Fruit fly (Drosophila melanogaster) whole organism, embryonic: ENCODE data around the gene Orc2.
A peak's percentile ranks its signal among the peaks of the same experiment; 100 is the strongest.

ENCODE experiments used
- CG1024 ChIP-seq: fragments of 200-800 bp; sonication (Bioruptor generic); IDR thresholded peaks from 2 replicates; pipeline ENCODE4 v1.3.6; 2022; ENCODE audit warnings: missing biosample characterization, missing genetic modification characterization
- CG10274 ChIP-seq: fragments of 200-800 bp; sonication (Bioruptor generic); optimal IDR thresholded peaks from 3 replicates; lab custom pipeline; 2017; ENCODE audit warnings: missing biosample characterization, mild to moderate bottlenecking, missing genetic modification characterization
- CG11456 ChIP-seq: fragments of 200-800 bp; sonication (Bioruptor generic); IDR thresholded peaks from 3 replicates; pipeline ENCODE4 v1.3.6; 2022; ENCODE audit warnings: missing biosample characterization, missing genetic modification characterization
- CG11696 ChIP-seq: fragments of 200-800 bp; sonication (Bioruptor generic); IDR thresholded peaks from 2 replicates; pipeline ENCODE4 v1.3.6; 2022; ENCODE audit warnings: missing biosample characterization, missing genetic modification characterization
- CG12299 ChIP-seq: fragments of 200-800 bp; sonication (Bioruptor generic); optimal IDR thresholded peaks from 2 replicates; lab custom pipeline; 2018; ENCODE audit warnings: missing biosample characterization, mild to moderate bottlenecking, missing genetic modification characterization
- CG13894 ChIP-seq: fragments of 200-800 bp; sonication (Bioruptor generic); optimal IDR thresholded peaks from 3 replicates; lab custom pipeline; 2018; ENCODE audit warnings: missing biosample characterization, mild to moderate bottlenecking, missing genetic modification characterization, moderate library complexity
- CG14441 ChIP-seq: fragments of 200-800 bp; sonication (Bioruptor generic); IDR thresholded peaks from 2 replicates; pipeline ENCODE4 v1.3.6; 2022; ENCODE audit warnings: missing biosample characterization, missing genetic modification characterization
- CG14667 ChIP-seq: fragments of 200-800 bp; sonication (Bioruptor generic); IDR thresholded peaks from 2 replicates; pipeline ENCODE4 v1.3.6; 2022; ENCODE audit warnings: missing biosample characterization, missing genetic modification characterization
- CG15011 ChIP-seq: fragments of 200-800 bp; sonication (Bioruptor generic); optimal IDR thresholded peaks from 3 replicates; lab custom pipeline; 2018; ENCODE audit warnings: missing biosample characterization, mild to moderate bottlenecking, missing genetic modification characterization
- CG15479 ChIP-seq: fragments of 200-800 bp; sonication (Bioruptor generic); optimal IDR thresholded peaks from 3 replicates; lab custom pipeline; 2019; ENCODE audit warnings: missing biosample characterization, mild to moderate bottlenecking, missing genetic modification characterization, moderate library complexity
- CG17186 ChIP-seq: fragments of 200-800 bp; sonication (Bioruptor generic); optimal IDR thresholded peaks from 3 replicates; lab custom pipeline; 2017; ENCODE audit warnings: missing biosample characterization, missing genetic modification reagents, missing genetic modification characterization
- CG17612 ChIP-seq: fragments of 200-800 bp; sonication (Bioruptor generic); IDR thresholded peaks from 2 replicates; pipeline ENCODE4 v1.3.6; 2022; ENCODE audit warnings: missing biosample characterization, missing genetic modification characterization
- CG17829 ChIP-seq: fragments of 200-800 bp; optimal IDR thresholded peaks from 2 replicates; lab custom pipeline; 2019; ENCODE audit warnings: missing biosample characterization, mild to moderate bottlenecking, missing genetic modification characterization, moderate library complexity
- CG2129 ChIP-seq: fragments of 200-800 bp; sonication (Bioruptor generic); IDR thresholded peaks from 2 replicates; pipeline ENCODE4 v1.3.6; 2022; ENCODE audit warnings: missing biosample characterization, missing genetic modification characterization; ENCODE audit not compliant: partially characterized antibody
- CG30431 ChIP-seq: fragments of 200-800 bp; sonication (Bioruptor generic); optimal IDR thresholded peaks from 2 replicates; lab custom pipeline; 2017; ENCODE audit warnings: missing biosample characterization, missing genetic modification characterization
- CG42726 ChIP-seq: fragments of 200-800 bp; sonication (Bioruptor generic); IDR thresholded peaks from 2 replicates; pipeline ENCODE4 v1.3.6; 2022; ENCODE audit warnings: missing biosample characterization, missing genetic modification characterization; ENCODE audit not compliant: partially characterized antibody
- CG4328 ChIP-seq: fragments of 200-800 bp; sonication (Bioruptor generic); optimal IDR thresholded peaks from 3 replicates; lab custom pipeline; 2017; ENCODE audit warnings: missing biosample characterization, missing genetic modification reagents, missing genetic modification characterization
- CG4404 ChIP-seq: fragments of 200-800 bp; sonication (Bioruptor generic); IDR thresholded peaks from 2 replicates; pipeline ENCODE4 v1.3.6; 2022; ENCODE audit warnings: missing biosample characterization, missing genetic modification characterization
- CG9437 ChIP-seq: fragments of 200-800 bp; sonication (Bioruptor generic); optimal IDR thresholded peaks from 2 replicates; lab custom pipeline; 2018; ENCODE audit warnings: missing biosample characterization, mild to moderate bottlenecking, missing genetic modification characterization
- CHES-1-like ChIP-seq: fragments of 200-800 bp; sonication (Bioruptor generic); optimal IDR thresholded peaks from 2 replicates; lab custom pipeline; 2016; ENCODE audit warnings: missing biosample characterization, missing genetic modification characterization
- Camta ChIP-seq: fragments of 200-800 bp; sonication (Bioruptor generic); optimal IDR thresholded peaks from 2 replicates; lab custom pipeline; 2016; ENCODE audit warnings: missing biosample characterization, missing genetic modification characterization
- CrebB ChIP-seq: fragments of 200-800 bp; sonication (Bioruptor generic); optimal IDR thresholded peaks from 3 replicates; lab custom pipeline; 2018; ENCODE audit warnings: missing biosample characterization, mild to moderate bottlenecking, missing genetic modification characterization
- Dip3 ChIP-seq: fragments of 200-800 bp; sonication (Bioruptor generic); optimal IDR thresholded peaks from 3 replicates; lab custom pipeline; 2016; ENCODE audit warnings: missing biosample characterization, missing genetic modification characterization
- Dll ChIP-seq: fragments of 200-800 bp; sonication (Bioruptor generic); IDR thresholded peaks from 4 replicates; pipeline ENCODE4 v1.3.6; 2022; ENCODE audit warnings: missing biosample characterization, missing genetic modification characterization; ENCODE audit not compliant: partially characterized antibody
- Doc2 ChIP-seq: fragments of 200-800 bp; sonication (Bioruptor generic); IDR thresholded peaks from 2 replicates; pipeline ENCODE4 v1.3.6; 2022; ENCODE audit warnings: missing biosample characterization, missing genetic modification characterization
- Drgx ChIP-seq: fragments of 200-800 bp; sonication (Bioruptor generic); IDR thresholded peaks from 2 replicates; pipeline ENCODE4 v1.3.6; 2022; ENCODE audit warnings: missing biosample characterization, missing genetic modification characterization
- Ets65A ChIP-seq: fragments of 200-800 bp; sonication (Bioruptor generic); peaks from one replicate; lab custom pipeline; 2016; ENCODE audit warnings: missing biosample characterization, missing genetic modification characterization
- Fer3 ChIP-seq: fragments of 200-800 bp; sonication (Bioruptor generic); optimal IDR thresholded peaks from 2 replicates; lab custom pipeline; 2018; ENCODE audit warnings: missing biosample characterization, mild to moderate bottlenecking, missing genetic modification characterization, moderate library complexity
- Gsc ChIP-seq: fragments of 200-800 bp; sonication (Bioruptor generic); IDR thresholded peaks from 2 replicates; pipeline ENCODE4 v1.3.6; 2022; ENCODE audit warnings: missing biosample characterization, missing genetic modification characterization
- Neu2 ChIP-seq: fragments of 200-800 bp; sonication (Bioruptor generic); optimal IDR thresholded peaks from 3 replicates; lab custom pipeline; 2016; ENCODE audit warnings: missing biosample characterization, missing genetic modification characterization, borderline replicate concordance
- Nf-YC ChIP-seq: fragments of 200-800 bp; optimal IDR thresholded peaks from 3 replicates; lab custom pipeline; 2019; ENCODE audit warnings: missing biosample characterization, mild to moderate bottlenecking, missing genetic modification characterization, moderate library complexity
- Oaz ChIP-seq: fragments of 200-800 bp; sonication (Bioruptor generic); IDR thresholded peaks from 2 replicates; pipeline ENCODE4 v1.3.6; 2022; ENCODE audit warnings: missing biosample characterization, missing genetic modification characterization
- Poxn ChIP-seq: fragments of 200-800 bp; sonication (Bioruptor generic); IDR thresholded peaks from 2 replicates; pipeline ENCODE4 v1.3.6; 2022; ENCODE audit warnings: missing biosample characterization, missing genetic modification characterization
- dysf ChIP-seq: fragments of 200-800 bp; sonication (Bioruptor generic); IDR thresholded peaks from 3 replicates; pipeline ENCODE4 v1.3.6; 2022; ENCODE audit warnings: missing biosample characterization, missing genetic modification characterization
- fd64A ChIP-seq: fragments of 200-800 bp; sonication (Bioruptor generic); optimal IDR thresholded peaks from 3 replicates; lab custom pipeline; 2018; ENCODE audit warnings: missing biosample characterization, mild to moderate bottlenecking, missing genetic modification characterization
- gro ChIP-seq: fragments of 200-800 bp; sonication (Bioruptor generic); optimal IDR thresholded peaks from 2 replicates; lab custom pipeline; 2016; ENCODE audit warnings: missing biosample characterization, missing genetic modification characterization
- gsb ChIP-seq: fragments of 200-800 bp; sonication (Bioruptor generic); IDR thresholded peaks from 2 replicates; pipeline ENCODE4 v1.3.6; 2022; ENCODE audit warnings: missing biosample characterization, missing genetic modification characterization
- gsb-n ChIP-seq: fragments of 200-800 bp; sonication (Bioruptor generic); optimal IDR thresholded peaks from 3 replicates; lab custom pipeline; 2018; ENCODE audit warnings: missing biosample characterization, mild to moderate bottlenecking, missing genetic modification characterization
- jing ChIP-seq: fragments of 200-800 bp; sonication (Bioruptor generic); optimal IDR thresholded peaks from 2 replicates; lab custom pipeline; 2018; ENCODE audit warnings: missing biosample characterization, mild to moderate bottlenecking, missing genetic modification characterization
- kah ChIP-seq: fragments of 200-800 bp; sonication (Bioruptor generic); optimal IDR thresholded peaks from 2 replicates; lab custom pipeline; 2018; ENCODE audit warnings: missing biosample characterization, mild to moderate bottlenecking, missing genetic modification characterization
- lbe ChIP-seq: fragments of 200-800 bp; sonication (Bioruptor generic); optimal IDR thresholded peaks from 2 replicates; lab custom pipeline; 2016; ENCODE audit warnings: missing biosample characterization, mild to moderate bottlenecking, missing genetic modification characterization
- p53 ChIP-seq: fragments of 200-800 bp; sonication (Bioruptor generic); optimal IDR thresholded peaks from 2 replicates; lab custom pipeline; 2016; ENCODE audit warnings: missing biosample characterization, missing genetic modification characterization
- pan ChIP-seq, 4 experiments: fragments of >200 bp in 3 of 4; fragments of 200-800 bp in 1 of 4; sonication (Bioruptor generic) in 1 of 4; optimal IDR thresholded peaks in 3 of 4; IDR thresholded peaks in 1 of 4; 2 replicates each; pipeline versions ENCODE4 v1.3.6 to Lab custom; 2017 to 2022; ENCODE audit warnings: missing biosample characterization in 2 of 4, missing genetic modification characterization in 2 of 4, mixed read lengths in 1 of 4
- pfk ChIP-seq: fragments of 200-800 bp; sonication (Bioruptor generic); optimal IDR thresholded peaks from 2 replicates; lab custom pipeline; 2018; ENCODE audit warnings: missing biosample characterization, mild to moderate bottlenecking, missing genetic modification characterization, moderate library complexity
- pita ChIP-seq: fragments of 200-800 bp; sonication (Bioruptor generic); optimal IDR thresholded peaks from 2 replicates; lab custom pipeline; 2017; ENCODE audit warnings: missing biosample characterization, mild to moderate bottlenecking, missing genetic modification characterization
- psq ChIP-seq: fragments of 200-800 bp; sonication (Bioruptor generic); optimal IDR thresholded peaks from 2 replicates; lab custom pipeline; 2017; ENCODE audit warnings: missing biosample characterization, missing genetic modification characterization
- seq ChIP-seq: fragments of 200-800 bp; sonication (Bioruptor generic); IDR thresholded peaks from 2 replicates; pipeline ENCODE4 v1.3.6; 2022; ENCODE audit warnings: missing biosample characterization, missing genetic modification characterization
- tna ChIP-seq: fragments of 200-800 bp; sonication (Bioruptor generic); IDR thresholded peaks from 2 replicates; pipeline ENCODE4 v1.3.6; 2022; ENCODE audit warnings: missing biosample characterization, missing genetic modification characterization; ENCODE audit not compliant: partially characterized antibody
- z ChIP-seq: fragments of 200-800 bp; sonication (Bioruptor generic); IDR thresholded peaks from 3 replicates; pipeline ENCODE4 v1.3.6; 2022; ENCODE audit warnings: missing biosample characterization, missing genetic modification characterization
- zf30C ChIP-seq: fragments of 200-800 bp; sonication (Bioruptor generic); optimal IDR thresholded peaks from 3 replicates; lab custom pipeline; 2018; ENCODE audit warnings: missing biosample characterization, mild to moderate bottlenecking, missing genetic modification characterization
- zfh1 ChIP-seq: fragments of 200-800 bp; sonication (Bioruptor generic); IDR thresholded peaks from 3 replicates; pipeline ENCODE4 v1.3.6; 2022; ENCODE audit warnings: missing biosample characterization, missing genetic modification characterization

Gene Orc2

dm6 chr3R:14008854-14009253 is 44.2 kb downstream of the Orc2 start (continued):
- TF ChIP-seq lbe (GFP tag; lab: Kevin White, UChicago) = no peak
- no peak for TF ChIP-seq Oaz (GFP tag; lab: Robert Waterston, UW)
- TF ChIP-seq Dll = no peak
- no peak for TF ChIP-seq CG11696 (GFP tag; lab: Robert Waterston, UW)
- TF ChIP-seq Fer3 = no peak
- TF ChIP-seq CG4404 (GFP tag; lab: Robert Waterston, UW) = 0 out of 2 replicates have a peak, but pooled peaks have one; percentile 14
- no peak for TF ChIP-seq CHES-1-like
- TF ChIP-seq Drgx (GFP tag; lab: Robert Waterston, UW) = peak; percentile 94
- peak; percentile 51 for TF ChIP-seq CG17829
- TF ChIP-seq CG13894 (tag; lab: Kevin White, UChicago) = no peak
- no peak; the same call in 1 of the 2 replicates for TF ChIP-seq CG14667 (GFP tag; lab: Robert Waterston, UW)
- TF ChIP-seq CG4328 = no peak
- TF ChIP-seq kah (GFP tag; lab: Kevin White, UChicago) = peak; percentile 31
- no peak for TF ChIP-seq Poxn (GFP tag; lab: Robert Waterston, UW)
- no peak for TF ChIP-seq CG10274
- no peak for TF ChIP-seq p53 (GFP tag; lab: Kevin White, UChicago)
- TF ChIP-seq CG1024 (GFP tag; lab: Robert Waterston, UW) = no peak
- no peak for TF ChIP-seq CG42726 (GFP tag; lab: Robert Waterston, UW)
- TF ChIP-seq psq (GFP tag; lab: Kevin White, UChicago) = no peak
- TF ChIP-seq gsb (GFP tag; lab: Robert Waterston, UW) = no peak
- no peak for TF ChIP-seq zf30C (GFP tag; lab: Kevin White, UChicago)
- TF ChIP-seq CG14441 (GFP tag; lab: Robert Waterston, UW) = 0 out of 2 replicates have a peak, but pooled peaks have one; percentile 26
- TF ChIP-seq CG2129 (GFP tag; lab: Robert Waterston, UW) = no peak
- peak; percentile 52; the same call in 2 of the 3 replicates for TF ChIP-seq dysf
- TF ChIP-seq CG17186 = no peak
- no peak for TF ChIP-seq gro (GFP tag; lab: Kevin White, UChicago)
- no peak for TF ChIP-seq Neu2 (GFP tag; lab: Kevin White, UChicago)
- TF ChIP-seq Camta (GFP tag; lab: Kevin White, UChicago) = no peak
- no peak for TF ChIP-seq pan (optimal IDR thresholded peaks at IDR 0.05; lab: Kevin White, UChicago)
- TF ChIP-seq pan (GFP tag; optimal IDR thresholded peaks at IDR 0.05 in 1 of 2, IDR thresholded peaks at IDR 0.05 in 1 of 2) = peak in 1 of 2 experiments; percentile 41
- no peak for TF ChIP-seq z (GFP tag; lab: Robert Waterston, UW)
- TF ChIP-seq CG11456 (GFP tag; lab: Robert Waterston, UW) = peak; percentile 23; the same call in 1 of the 3 replicates
- TF ChIP-seq Doc2 = no peak
- TF ChIP-seq tna (GFP tag; lab: Robert Waterston, UW) = no peak
- no peak for TF ChIP-seq CrebB (tag; lab: Kevin White, UChicago)
- no peak for TF ChIP-seq Nf-YC
- TF ChIP-seq CG17612 (GFP tag; lab: Robert Waterston, UW) = no peak
- TF ChIP-seq zfh1 (GFP tag; lab: Robert Waterston, UW) = peak; percentile 75
- TF ChIP-seq gsb-n = peak; percentile 3
- no peak for TF ChIP-seq jing (GFP tag; lab: Kevin White, UChicago)
- TF ChIP-seq CG15011 (GFP tag; lab: Kevin White, UChicago) = no peak
- no peak for TF ChIP-seq CG15479
- no peak for TF ChIP-seq Ets65A (GFP tag; lab: Kevin White, UChicago)
- no peak for TF ChIP-seq Gsc
- no peak for TF ChIP-seq CG12299 (tag; lab: Kevin White, UChicago)
- TF ChIP-seq seq = no peak
- TF ChIP-seq Dip3 (GFP tag; lab: Kevin White, UChicago) = no peak
- TF ChIP-seq CG30431 (GFP tag; lab: Kevin White, UChicago) = peak; percentile 19
- TF ChIP-seq fd64A (GFP tag; lab: Kevin White, UChicago) = peak; percentile 32
- TF ChIP-seq pfk = no peak
- no peak for TF ChIP-seq pita (GFP tag; lab: Kevin White, UChicago)
- no peak for TF ChIP-seq CG9437 (GFP tag; lab: Kevin White, UChicago)
